Worm (Caenorhabditis elegans) whole organism, midembryonic: ENCODE data around the gene F54H12.10.

Experiments used
- T22C8.4 ChIP-seq: fragments of 200-800 bp; sonication (Bioruptor generic); IDR thresholded peaks from 2 replicates; pipeline ENCODE4 v1.3.6; 2022; ENCODE audit warnings: missing genetic modification characterization, missing compliant biosample characterization
- cog-1 ChIP-seq: sonication (generic microtip); optimal IDR thresholded peaks from 2 replicates; lab custom pipeline; 2016; ENCODE audit warnings: missing genetic modification characterization, missing compliant biosample characterization
- flt-1 ChIP-seq: fragments of 200-800 bp; sonication (Bioruptor generic); IDR thresholded peaks from 2 replicates; pipeline ENCODE4 v1.3.6; 2022; ENCODE audit warnings: missing genetic modification characterization, missing compliant biosample characterization
- klf-2 ChIP-seq: fragments of 200-800 bp; sonication (Bioruptor generic); conservative IDR thresholded peaks from 2 replicates; pipeline ENCODE4 v1.3.6; 2022; ENCODE audit warnings: missing genetic modification reagents, missing genetic modification characterization, missing compliant biosample characterization
- med-1 ChIP-seq: sonication (generic microtip); optimal IDR thresholded peaks from 2 replicates; lab custom pipeline; 2017; ENCODE audit warnings: missing genetic modification characterization, mild to moderate bottlenecking, missing compliant biosample characterization, antibody characterized with exemption, missing genetic modification reagents; ENCODE audit not compliant: insufficient read depth
- ref-1 ChIP-seq: fragments of 200-800 bp; sonication (Bioruptor generic); conservative IDR thresholded peaks from 2 replicates; pipeline ENCODE4 v1.3.6; 2022; ENCODE audit warnings: missing genetic modification reagents, missing genetic modification characterization, missing compliant biosample characterization
- tab-1 ChIP-seq: fragments of 200-800 bp; sonication (Bioruptor generic); IDR thresholded peaks from 2 replicates; pipeline ENCODE4 v1.3.6; 2022; ENCODE audit warnings: missing genetic modification characterization, missing compliant biosample characterization
- ztf-23 ChIP-seq: fragments of 200-800 bp; sonication (Bioruptor generic); IDR thresholded peaks from 2 replicates; pipeline ENCODE4 v1.3.6; 2022; ENCODE audit warnings: missing genetic modification reagents, missing genetic modification characterization, missing compliant biosample characterization
- ztf-29 ChIP-seq: fragments of 200-800 bp; sonication (Bioruptor generic); IDR thresholded peaks from 2 replicates; pipeline ENCODE4 v1.3.6; 2022; ENCODE audit warnings: missing genetic modification reagents, missing genetic modification characterization, missing compliant biosample characterization

- no peak for TF ChIP-seq tab-1
- no peak for TF ChIP-seq ref-1
- no peak for TF ChIP-seq ztf-23 (GFP tag; lab: Robert Waterston, UW)
- no peak for TF ChIP-seq T22C8.4
- no peak for TF ChIP-seq flt-1
- no peak for TF ChIP-seq ztf-29 (GFP tag; lab: Robert Waterston, UW)
- no peak for TF ChIP-seq med-1
- TF ChIP-seq cog-1 (tag; lab: Kevin White, UChicago) = no peak
- no peak for TF ChIP-seq klf-2 (GFP tag; lab: Robert Waterston, UW)
Measured at ce11 chrIII:7919823-7920222, 38.9 kb downstream of the F54H12.10 start, which contains the start of gene C29E4.14.
